Fruit fly (Drosophila melanogaster) Kc167 (cell line): ENCODE data around the gene CG46311.

Experiments
- Myc ChIP-seq: fragments of >200 bp; optimal IDR thresholded peaks from 2 replicates; lab custom pipeline; 2017; ENCODE audit warnings: missing external identifiers
- insv ChIP-seq: fragments of >200 bp; optimal IDR thresholded peaks from 3 replicates; lab custom pipeline; 2018; ENCODE audit warnings: missing external identifiers
- psq ChIP-seq: fragments of >200 bp; optimal IDR thresholded peaks from 2 replicates; lab custom pipeline; 2017; ENCODE audit warnings: missing external identifiers
- ttk ChIP-seq: sonication (Bioruptor generic); optimal IDR thresholded peaks from 2 replicates; lab custom pipeline; 2017; ENCODE audit warnings: missing external identifiers

dm6 chrX:13627855-13628254, 64.2 kb downstream of the CG46311 start:
- TF ChIP-seq Myc (lab: Kevin White, UChicago) (no peak), ttk (lab: Kevin White, UChicago) (no peak), insv (lab: Kevin White, UChicago) (no peak), psq (lab: Kevin White, UChicago) (no peak)
